Worm (Caenorhabditis elegans) whole organism, L2 larva: ENCODE results near the gene ZK666.12.

ENCODE experiments used
- C34F6.9 ChIP-seq: fragments of 150-350 bp; optimal IDR thresholded peaks from 2 replicates; lab custom pipeline; 2014; ENCODE audit warnings: missing biosample characterization, missing genetic modification characterization
- F13H6.1 ChIP-seq: sonication (generic microtip); optimal IDR thresholded peaks from 2 replicates; lab custom pipeline; 2016; ENCODE audit warnings: missing genetic modification characterization, missing compliant biosample characterization
- Y55F3AM.14 ChIP-seq: fragments of 200-800 bp; sonication (Bioruptor generic); optimal IDR thresholded peaks from 2 replicates; lab custom pipeline; 2018; ENCODE audit warnings: mild to moderate bottlenecking, missing genetic modification characterization, missing compliant biosample characterization
- ZK546.5 ChIP-seq: sonication (generic microtip); optimal IDR thresholded peaks from 2 replicates; lab custom pipeline; 2017; ENCODE audit warnings: missing biosample characterization, missing genetic modification characterization
- aly-2 ChIP-seq: fragments of 150-350 bp; optimal IDR thresholded peaks from 2 replicates; lab custom pipeline; 2014; ENCODE audit warnings: missing biosample characterization, missing genetic modification characterization
- ama-1 ChIP-seq: fragments of 150-350 bp; optimal IDR thresholded peaks from 2 replicates; lab custom pipeline; 2018; ENCODE audit warnings: inconsistent platforms
- blmp-1 ChIP-seq: sonication (generic microtip); optimal IDR thresholded peaks from 2 replicates; lab custom pipeline; 2017; ENCODE audit warnings: missing genetic modification characterization, mild to moderate bottlenecking, missing compliant biosample characterization, antibody characterized with exemption, moderate library complexity; ENCODE audit not compliant: insufficient read depth
- ceh-16 ChIP-seq: fragments of 150-350 bp; optimal IDR thresholded peaks from 2 replicates; lab custom pipeline; 2014; ENCODE audit warnings: missing biosample characterization, missing genetic modification characterization
- ceh-82 ChIP-seq: fragments of 150-350 bp; optimal IDR thresholded peaks from 2 replicates; lab custom pipeline; 2014; ENCODE audit warnings: missing biosample characterization, missing genetic modification characterization
- crh-2 ChIP-seq: sonication (generic microtip); optimal IDR thresholded peaks from 2 replicates; lab custom pipeline; 2017; ENCODE audit warnings: missing biosample characterization, missing genetic modification characterization
- dmd-4 ChIP-seq: sonication (generic microtip); optimal IDR thresholded peaks from 2 replicates; lab custom pipeline; 2017; ENCODE audit warnings: missing biosample characterization, missing genetic modification characterization
- elt-1 ChIP-seq: fragments of 150-350 bp; optimal IDR thresholded peaks from 2 replicates; lab custom pipeline; 2014; ENCODE audit warnings: missing biosample characterization, missing genetic modification characterization
- elt-3 ChIP-seq: sonication (generic microtip); optimal IDR thresholded peaks from 2 replicates; lab custom pipeline; 2017; ENCODE audit warnings: missing biosample characterization, missing genetic modification characterization
- fos-1 ChIP-seq: fragments of 150-350 bp; optimal IDR thresholded peaks from 2 replicates; lab custom pipeline; 2014; ENCODE audit warnings: missing biosample characterization, missing genetic modification characterization
- gmeb-1 ChIP-seq: fragments of 150-350 bp; optimal IDR thresholded peaks from 2 replicates; lab custom pipeline; 2014; ENCODE audit warnings: missing biosample characterization, missing genetic modification characterization
- lin-11 ChIP-seq: fragments of 150-350 bp; sonication (generic microtip); optimal IDR thresholded peaks from 2 replicates; lab custom pipeline; 2014; ENCODE audit warnings: missing biosample characterization, missing genetic modification characterization, inconsistent platforms, mixed read lengths
- lin-13 ChIP-seq: fragments of 150-350 bp; optimal IDR thresholded peaks from 2 replicates; lab custom pipeline; 2014; ENCODE audit warnings: missing biosample characterization, missing genetic modification reagents, missing genetic modification characterization
- lin-39 ChIP-seq: fragments of 150-350 bp; optimal IDR thresholded peaks from 2 replicates; lab custom pipeline; 2014; ENCODE audit warnings: missing biosample characterization, missing genetic modification reagents, missing genetic modification characterization
- lsy-2 ChIP-seq, 2 experiments: fragments of 150-350 bp in 1 of 2; sonication (generic microtip) in 1 of 2; optimal IDR thresholded peaks; 2 replicates each; lab custom pipeline; 2014 to 2017; ENCODE audit warnings: missing biosample characterization in 2 of 2, missing genetic modification characterization in 2 of 2
- mab-5 ChIP-seq: fragments of 150-350 bp; optimal IDR thresholded peaks from 2 replicates; lab custom pipeline; 2014; ENCODE audit warnings: missing biosample characterization, missing genetic modification characterization
- mdl-1 ChIP-seq, 2 experiments: fragments of 150-350 bp in 1 of 2; sonication (generic microtip) in 1 of 2; optimal IDR thresholded peaks; 2 replicates each; lab custom pipeline; 2017; ENCODE audit warnings: missing biosample characterization in 2 of 2, missing genetic modification characterization in 2 of 2
- nhr-11 ChIP-seq: fragments of 150-350 bp; optimal IDR thresholded peaks from 2 replicates; lab custom pipeline; 2014; ENCODE audit warnings: missing biosample characterization, missing genetic modification characterization
- nhr-12 ChIP-seq: fragments of 150-350 bp; optimal IDR thresholded peaks from 2 replicates; lab custom pipeline; 2014; ENCODE audit warnings: missing biosample characterization, missing genetic modification characterization
- nhr-129 ChIP-seq: fragments of 150-350 bp; optimal IDR thresholded peaks from 2 replicates; lab custom pipeline; 2014; ENCODE audit warnings: missing biosample characterization, missing genetic modification characterization
- nhr-21 ChIP-seq: fragments of 150-350 bp; optimal IDR thresholded peaks from 2 replicates; lab custom pipeline; 2014; ENCODE audit warnings: missing biosample characterization, missing genetic modification characterization
- nhr-23 ChIP-seq: fragments of 150-350 bp; optimal IDR thresholded peaks from 2 replicates; lab custom pipeline; 2014; ENCODE audit warnings: missing biosample characterization, missing genetic modification reagents, missing genetic modification characterization
- nhr-237 ChIP-seq: fragments of 150-350 bp; optimal IDR thresholded peaks from 2 replicates; lab custom pipeline; 2014; ENCODE audit warnings: missing biosample characterization, missing genetic modification characterization
- nhr-25 ChIP-seq: fragments of 150-350 bp; sonication (generic microtip); optimal IDR thresholded peaks from 3 replicates; lab custom pipeline; 2014; ENCODE audit warnings: missing biosample characterization, missing genetic modification characterization
- nhr-6 ChIP-seq: fragments of 150-350 bp; optimal IDR thresholded peaks from 2 replicates; lab custom pipeline; 2014; ENCODE audit warnings: missing biosample characterization, missing genetic modification characterization
- nhr-77 ChIP-seq: fragments of 150-350 bp; optimal IDR thresholded peaks from 2 replicates; lab custom pipeline; 2014; ENCODE audit warnings: missing biosample characterization, missing genetic modification characterization
- sem-4 ChIP-seq: fragments of 150-350 bp; optimal IDR thresholded peaks from 2 replicates; lab custom pipeline; 2014; ENCODE audit warnings: missing biosample characterization, missing genetic modification reagents, missing genetic modification characterization
- sma-3 ChIP-seq: sonication (generic microtip); optimal IDR thresholded peaks from 2 replicates; lab custom pipeline; 2016; ENCODE audit warnings: missing genetic modification reagents, missing genetic modification characterization, missing compliant biosample characterization
- sma-9 ChIP-seq, 2 experiments: fragments of 150-350 bp in 1 of 2; sonication (generic microtip) in 1 of 2; optimal IDR thresholded peaks; 2 replicates each; lab custom pipeline; 2014 to 2016; ENCODE audit warnings: missing genetic modification characterization in 2 of 2, mild to moderate bottlenecking in 1 of 2, missing biosample characterization in 1 of 2, missing compliant biosample characterization in 1 of 2, missing genetic modification reagents in 1 of 2, moderate library complexity in 1 of 2
- snpc-4 ChIP-seq: fragments of 150-350 bp; optimal IDR thresholded peaks from 2 replicates; lab custom pipeline; 2014; ENCODE audit warnings: missing biosample characterization, missing genetic modification characterization
- unc-39 ChIP-seq: fragments of 150-350 bp; optimal IDR thresholded peaks from 2 replicates; lab custom pipeline; 2014; ENCODE audit warnings: missing biosample characterization, missing genetic modification characterization
- unc-55 ChIP-seq: fragments of 150-350 bp; sonication (generic microtip); optimal IDR thresholded peaks from 3 replicates; lab custom pipeline; 2014; ENCODE audit warnings: missing biosample characterization, missing genetic modification reagents, missing genetic modification characterization
- unc-62 ChIP-seq: fragments of 150-350 bp; optimal IDR thresholded peaks from 2 replicates; lab custom pipeline; 2014; ENCODE audit warnings: missing biosample characterization, missing genetic modification reagents, missing genetic modification characterization
- zag-1 ChIP-seq: fragments of 150-350 bp; optimal IDR thresholded peaks from 2 replicates; lab custom pipeline; 2014; ENCODE audit warnings: missing biosample characterization, missing genetic modification characterization
- ztf-4 ChIP-seq: fragments of 150-350 bp; optimal IDR thresholded peaks from 2 replicates; lab custom pipeline; 2014; ENCODE audit warnings: missing biosample characterization, missing genetic modification characterization

Gene ZK666.12

DNA sequence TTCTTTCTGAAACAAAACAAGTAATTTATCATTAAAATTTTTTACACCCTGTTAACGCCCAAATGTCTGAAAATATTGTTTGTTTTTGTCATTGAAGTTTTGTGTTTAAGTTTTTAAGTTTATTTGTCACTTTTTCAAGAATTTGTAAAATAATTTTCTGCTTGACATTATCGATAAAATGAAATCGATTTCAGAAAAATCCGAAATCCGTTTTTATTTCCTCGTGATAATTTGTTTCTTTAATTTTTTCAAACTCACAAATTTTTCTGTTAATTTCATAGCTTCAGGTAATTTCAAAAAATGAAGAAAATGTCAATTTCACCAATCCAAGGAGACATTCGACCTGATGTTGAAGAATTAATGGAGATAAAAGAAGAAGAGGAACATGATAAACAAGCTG is at the start of gene ZK666.12:
Gene ZK666.12 (plus strand): TSS at position 301 of the 400 bp plus-strand sequence.
- TF ChIP-seq sma-3 (no peak), lin-11 (tag; lab: Kevin White, UChicago) (no peak), fos-1 (tag; lab: Kevin White, UChicago) (no peak), ZK546.5 (tag; lab: Kevin White, UChicago) (no peak), aly-2 (tag; lab: Kevin White, UChicago) (no peak), lin-39 (tag; lab: Kevin White, UChicago) (no peak), nhr-237 (no peak), nhr-25 (tag; lab: Kevin White, UChicago) (no peak), nhr-77 (tag; lab: Kevin White, UChicago) (no peak), mab-5 (no peak), nhr-129 (no peak), ceh-16 (no peak)

DNA sequence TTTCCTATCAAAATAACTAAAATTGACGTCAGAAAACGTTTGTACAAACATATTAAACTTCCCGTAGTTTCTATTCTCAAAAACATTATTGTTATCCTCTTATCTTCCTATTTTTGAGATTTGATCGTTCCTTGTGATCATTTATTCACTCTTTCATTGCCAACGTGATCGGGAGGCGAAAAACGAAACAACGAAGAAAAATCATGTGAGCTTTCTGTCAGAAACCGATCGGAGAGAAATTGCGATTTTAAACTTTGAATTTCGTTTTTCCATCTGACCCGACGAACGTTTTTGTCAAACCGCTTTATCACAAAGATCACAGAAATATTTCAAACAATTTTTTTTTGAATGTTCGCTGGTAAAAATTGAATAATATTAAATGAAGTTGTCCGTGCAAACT is 49.7 kb upstream of the ZK666.12 start:
- TF ChIP-seq sma-3 (peak; percentile 41), nhr-23 (tag; lab: Kevin White, UChicago) (no peak), ama-1 (peak; percentile 54), nhr-21 (tag; lab: Kevin White, UChicago) (peak; percentile 48), nhr-25 (tag; lab: Kevin White, UChicago) (peak; percentile 23), crh-2 (peak; percentile 59), lin-13 (GFP tag; lab: Kevin White, UChicago) (no peak), unc-39 (no peak), blmp-1 (tag; lab: Kevin White, UChicago) (peak; percentile 61), fos-1 (tag; lab: Kevin White, UChicago) (no peak), unc-62 (GFP tag; lab: Kevin White, UChicago) (no peak), lsy-2 (tag; optimal IDR thresholded peaks at IDR 0.05; lab: Kevin White, UChicago) (peak in 1 of 2 experiments; percentile 19), sem-4 (tag; lab: Kevin White, UChicago) (peak; percentile 21), nhr-6 (peak; percentile 48), C34F6.9 (tag; lab: Kevin White, UChicago) (peak; percentile 15), nhr-129 (peak; percentile 83), zag-1 (tag; lab: Kevin White, UChicago) (no peak), sma-9 (GFP tag; optimal IDR thresholded peaks at IDR 0.05; lab: Kevin White, UChicago) (peak; percentile 86), sma-9 (tag; optimal IDR thresholded peaks at IDR 0.05; lab: Kevin White, UChicago) (no peak), elt-3 (tag; lab: Kevin White, UChicago) (no peak), ztf-4 (tag; lab: Kevin White, UChicago) (peak; percentile 43)

DNA sequence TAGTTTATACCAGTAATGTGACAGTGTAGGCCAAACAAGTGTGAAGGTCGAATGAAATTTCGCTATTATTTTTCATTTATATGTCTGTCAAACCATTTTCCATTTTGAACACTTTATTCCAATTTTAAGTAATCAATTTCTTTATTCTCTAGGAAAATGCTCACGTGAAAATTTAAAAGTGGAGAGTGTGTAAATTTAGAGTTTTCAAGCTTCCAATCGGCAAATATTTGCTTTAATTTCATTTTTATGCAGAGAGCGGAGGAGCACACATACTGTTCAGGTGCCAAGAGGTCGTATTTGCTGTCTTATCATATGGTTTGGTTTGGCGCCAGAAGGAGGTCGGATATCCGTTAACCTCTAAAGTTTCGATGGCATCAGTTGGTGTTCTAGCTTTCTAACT is 49.2 kb upstream of the ZK666.12 start:
- TF ChIP-seq gmeb-1 (tag; lab: Kevin White, UChicago) (no peak), nhr-11 (tag; lab: Kevin White, UChicago) (peak; percentile 3)

DNA sequence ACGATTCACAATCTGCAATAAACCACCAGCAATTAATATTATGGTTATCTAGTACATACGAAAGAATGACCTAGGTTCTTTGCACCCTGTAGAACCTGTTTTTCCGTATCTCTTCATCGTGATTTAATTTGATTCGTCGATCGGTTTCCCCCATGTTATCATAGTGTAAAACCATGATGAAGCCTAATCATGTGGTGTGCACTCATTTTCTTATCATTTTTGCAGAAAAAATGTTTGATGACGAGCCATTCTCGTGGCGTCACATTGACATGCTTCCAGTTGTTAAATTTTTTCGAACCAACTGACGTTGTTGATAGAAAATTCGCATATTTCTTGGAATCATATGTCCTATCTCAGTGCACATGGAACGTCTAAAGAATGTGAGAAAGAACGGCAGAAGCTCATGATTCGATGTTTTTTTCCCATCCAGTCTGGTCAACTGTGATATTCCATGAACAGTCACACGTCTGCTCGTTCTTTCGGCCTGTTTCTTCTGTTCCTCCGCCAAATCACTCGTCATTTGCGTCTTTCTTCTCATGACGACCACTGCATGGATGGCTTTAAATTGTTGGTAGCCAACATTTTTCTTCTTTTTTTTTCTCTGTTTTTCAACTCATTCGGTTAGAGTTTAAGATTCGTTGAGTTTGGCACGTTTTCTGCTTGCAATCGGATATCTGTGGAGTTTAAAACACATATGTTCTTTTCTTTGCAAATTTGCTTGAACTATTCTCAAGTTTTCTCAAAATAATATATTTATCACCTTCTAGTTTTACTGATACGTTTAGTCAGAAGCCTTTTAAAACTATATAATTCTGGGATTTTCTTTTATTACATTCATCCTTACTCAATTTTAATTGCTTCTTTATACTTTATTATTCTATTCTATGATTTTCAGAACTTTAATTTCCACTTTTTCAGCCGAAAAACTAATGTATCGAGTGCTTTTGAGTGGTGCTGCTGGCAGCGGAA is 48.4 kb upstream of the ZK666.12 start, which contains the start of gene ZK673.2:
Gene ZK673.2 (plus strand): TSS at position 919 of the 969 bp plus-strand sequence.
- TF ChIP-seq crh-2 (peak; percentile 60), nhr-237 (no peak), nhr-12 (no peak), nhr-21 (tag; lab: Kevin White, UChicago) (peak; percentile 83), elt-1 (no peak), gmeb-1 (tag; lab: Kevin White, UChicago) (peak; percentile 71), nhr-6 (no peak), ceh-82 (tag; lab: Kevin White, UChicago) (no peak), fos-1 (tag; lab: Kevin White, UChicago) (peak; percentile 85), nhr-25 (tag; lab: Kevin White, UChicago) (peak; percentile 88), aly-2 (tag; lab: Kevin White, UChicago) (no peak), dmd-4 (tag; lab: Kevin White, UChicago) (no peak), mdl-1 (tag; optimal IDR thresholded peaks at IDR 0.05; lab: Kevin White, UChicago) (peak in 1 of 2 experiments; percentile 68), sma-9 (GFP tag; optimal IDR thresholded peaks at IDR 0.05; lab: Kevin White, UChicago) (peak; percentile 79), sma-9 (tag; optimal IDR thresholded peaks at IDR 0.05; lab: Kevin White, UChicago) (no peak), nhr-129 (peak; percentile 56), unc-55 (GFP tag; lab: Kevin White, UChicago) (no peak), Y55F3AM.14 (GFP tag; lab: Kevin White, UChicago) (peak; percentile 55), blmp-1 (tag; lab: Kevin White, UChicago) (peak; percentile 45), ama-1 (peak; percentile 6), F13H6.1 (tag; lab: Kevin White, UChicago) (peak; percentile 12), sma-3 (peak; percentile 62), lsy-2 (tag; optimal IDR thresholded peaks at IDR 0.05; lab: Kevin White, UChicago) (peak in 1 of 2 experiments; percentile 32), nhr-23 (tag; lab: Kevin White, UChicago) (no peak), C34F6.9 (tag; lab: Kevin White, UChicago) (peak; percentile 32), snpc-4 (tag; lab: Kevin White, UChicago) (no peak), lin-13 (GFP tag; lab: Kevin White, UChicago) (no peak)
